Fruit fly (Drosophila melanogaster) whole organism, wandering third instar larva: Measurements from ENCODE around the gene CG33223.

Experiments used
- Abd-B ChIP-seq: fragments of >200 bp; optimal IDR thresholded peaks from 2 replicates; lab custom pipeline; 2017; ENCODE audit warnings: missing biosample characterization, missing genetic modification characterization
- CG32264 ChIP-seq: fragments of 200-800 bp; sonication (Bioruptor generic); optimal IDR thresholded peaks from 2 replicates; lab custom pipeline; 2016; ENCODE audit warnings: missing biosample characterization, missing genetic modification characterization
- CG9705 ChIP-seq: fragments of 200-800 bp; sonication (Bioruptor generic); optimal IDR thresholded peaks from 2 replicates; lab custom pipeline; 2018; ENCODE audit warnings: missing biosample characterization, mild to moderate bottlenecking, missing genetic modification characterization
- CrebA ChIP-seq: fragments of 200-800 bp; sonication (Bioruptor generic); optimal IDR thresholded peaks from 2 replicates; lab custom pipeline; 2016; ENCODE audit warnings: missing biosample characterization, mild to moderate bottlenecking, missing genetic modification characterization, borderline replicate concordance
- Dfd ChIP-seq: fragments of >200 bp; optimal IDR thresholded peaks from 2 replicates; lab custom pipeline; 2017; ENCODE audit warnings: missing biosample characterization, missing genetic modification characterization
- Dif ChIP-seq: fragments of 200-275, 200-300 bp; sonication (Bioruptor generic); optimal IDR thresholded peaks from 2 replicates; lab custom pipeline; 2018; ENCODE audit warnings: missing biosample characterization, missing genetic modification characterization; ENCODE audit not compliant: partially characterized antibody
- GATAd ChIP-seq: sonication (Bioruptor generic); optimal IDR thresholded peaks from 2 replicates; lab custom pipeline; 2016; ENCODE audit warnings: missing biosample characterization, missing genetic modification characterization
- HLH106 ChIP-seq: fragments of 200-800 bp; optimal IDR thresholded peaks from 3 replicates; lab custom pipeline; 2019; ENCODE audit warnings: missing biosample characterization, mild to moderate bottlenecking, missing genetic modification characterization, moderate library complexity
- Hnf4 ChIP-seq: fragments of 200-800 bp; sonication (Bioruptor generic); optimal IDR thresholded peaks from 2 replicates; lab custom pipeline; 2016; ENCODE audit warnings: missing biosample characterization, mild to moderate bottlenecking, missing genetic modification characterization
- Hr78 ChIP-seq: fragments of >200 bp; optimal IDR thresholded peaks from 2 replicates; lab custom pipeline; 2017; ENCODE audit warnings: missing biosample characterization, missing genetic modification characterization
- Hr83 ChIP-seq: fragments of 200-300 bp; sonication (Bioruptor generic); optimal IDR thresholded peaks from 2 replicates; lab custom pipeline; 2016; ENCODE audit warnings: missing biosample characterization, mild to moderate bottlenecking, missing genetic modification characterization, moderate library complexity; ENCODE audit not compliant: poor library complexity, severe bottlenecking
- Jra ChIP-seq: sonication (Bioruptor generic); optimal IDR thresholded peaks from 2 replicates; lab custom pipeline; 2016; ENCODE audit warnings: missing biosample characterization, missing genetic modification characterization
- Mio ChIP-seq: sonication (Bioruptor generic); optimal IDR thresholded peaks from 2 replicates; lab custom pipeline; 2016; ENCODE audit warnings: missing biosample characterization, missing genetic modification characterization
- Myc ChIP-seq: fragments of >200 bp; optimal IDR thresholded peaks from 2 replicates; lab custom pipeline; 2017
- N ChIP-seq: fragments of >200 bp; optimal IDR thresholded peaks from 2 replicates; lab custom pipeline; 2018; ENCODE audit warnings: missing biosample characterization, missing external identifiers, missing genetic modification characterization
- OdsH ChIP-seq: fragments of 200-800 bp; sonication (Bioruptor generic); optimal IDR thresholded peaks from 2 replicates; lab custom pipeline; 2016; ENCODE audit warnings: missing biosample characterization, mild to moderate bottlenecking, missing genetic modification characterization
- Rel ChIP-seq, 2 experiments: fragments of 200-800 bp; sonication (Bioruptor generic) in 1 of 2; optimal IDR thresholded peaks; 2 replicates in 1 of 2; 3 replicates in 1 of 2; lab custom pipeline; 2016 to 2019; ENCODE audit warnings: mild to moderate bottlenecking in 2 of 2, missing biosample characterization in 2 of 2, missing genetic modification characterization in 2 of 2, moderate library complexity in 1 of 2
- Sp1 ChIP-seq: fragments of 200-800 bp; sonication (Bioruptor generic); optimal IDR thresholded peaks from 3 replicates; lab custom pipeline; 2019; ENCODE audit warnings: missing biosample characterization, mild to moderate bottlenecking, missing genetic modification characterization, moderate library complexity
- Vsx2 ChIP-seq: fragments of 200-300, 225-300 bp; sonication (Bioruptor generic); optimal IDR thresholded peaks from 2 replicates; lab custom pipeline; 2018; ENCODE audit warnings: missing biosample characterization, missing genetic modification characterization; ENCODE audit not compliant: partially characterized antibody
- br ChIP-seq: fragments of 200-800 bp; sonication (Bioruptor generic); optimal IDR thresholded peaks from 2 replicates; lab custom pipeline; 2016; ENCODE audit warnings: missing biosample characterization, missing genetic modification characterization
- brk ChIP-seq: fragments of 200-800 bp; sonication (Bioruptor generic); optimal IDR thresholded peaks from 2 replicates; lab custom pipeline; 2016; ENCODE audit warnings: missing biosample characterization, mild to moderate bottlenecking, missing genetic modification characterization
- dl ChIP-seq, 2 experiments: fragments of 175-275, 200-275 bp in 1 of 2; fragments of 200-275 bp in 1 of 2; sonication (Bioruptor generic); optimal IDR thresholded peaks; lab custom pipeline; 2018; ENCODE audit warnings: mild to moderate bottlenecking in 2 of 2, missing biosample characterization in 2 of 2, missing genetic modification characterization in 2 of 2, moderate library complexity in 2 of 2; ENCODE audit not compliant: partially characterized antibody in 2 of 2, insufficient read depth in 1 of 2
- dmrt93B ChIP-seq: fragments of 200-800 bp; sonication (Bioruptor generic); optimal IDR thresholded peaks from 2 replicates; lab custom pipeline; 2018; ENCODE audit warnings: missing biosample characterization, mild to moderate bottlenecking, missing genetic modification characterization
- dsf ChIP-seq: sonication (Bioruptor generic); optimal IDR thresholded peaks from 2 replicates; lab custom pipeline; 2016; ENCODE audit warnings: missing biosample characterization, missing genetic modification characterization, borderline replicate concordance
- ey ChIP-seq: fragments of 200-800 bp; sonication (Bioruptor generic); optimal IDR thresholded peaks from 2 replicates; lab custom pipeline; 2016; ENCODE audit warnings: missing biosample characterization, missing genetic modification characterization
- foxo ChIP-seq, 2 experiments: fragments of 200-800 bp; sonication (Bioruptor generic); optimal IDR thresholded peaks; 2 replicates in 1 of 2; 3 replicates in 1 of 2; lab custom pipeline; 2016 to 2017; ENCODE audit warnings: missing biosample characterization in 2 of 2, missing genetic modification characterization in 2 of 2
- fru ChIP-seq: fragments of 200-800 bp; sonication (Bioruptor generic); optimal IDR thresholded peaks from 3 replicates; lab custom pipeline; 2016; ENCODE audit warnings: missing biosample characterization, mild to moderate bottlenecking, missing genetic modification characterization
- lola ChIP-seq: fragments of >200 bp; optimal IDR thresholded peaks from 2 replicates; lab custom pipeline; 2017; ENCODE audit warnings: missing biosample characterization, missing genetic modification characterization
- pan ChIP-seq: fragments of >200 bp; optimal IDR thresholded peaks from 2 replicates; lab custom pipeline; 2017
- psq ChIP-seq: fragments of 200-800 bp; sonication (Bioruptor generic); optimal IDR thresholded peaks from 3 replicates; lab custom pipeline; 2017; ENCODE audit warnings: missing biosample characterization, mild to moderate bottlenecking, missing genetic modification characterization, moderate library complexity
- rgr ChIP-seq: fragments of 200-800 bp; sonication (Bioruptor generic); optimal IDR thresholded peaks from 3 replicates; lab custom pipeline; 2016; ENCODE audit warnings: missing biosample characterization, mild to moderate bottlenecking, missing genetic modification characterization
- sage ChIP-seq: fragments of 200-800 bp; sonication (Bioruptor generic); optimal IDR thresholded peaks from 2 replicates; lab custom pipeline; 2016; ENCODE audit warnings: missing biosample characterization, mild to moderate bottlenecking, missing genetic modification characterization
- sv ChIP-seq: fragments of 200-800 bp; sonication (Bioruptor generic); optimal IDR thresholded peaks from 3 replicates; lab custom pipeline; 2016; ENCODE audit warnings: missing biosample characterization, missing genetic modification characterization
- tai ChIP-seq: sonication (Bioruptor generic); optimal IDR thresholded peaks from 2 replicates; lab custom pipeline; 2016; ENCODE audit warnings: missing biosample characterization, missing genetic modification characterization
- usp ChIP-seq: fragments of >200 bp; optimal IDR thresholded peaks from 2 replicates; lab custom pipeline; 2017; ENCODE audit warnings: missing biosample characterization, missing genetic modification characterization
- woc ChIP-seq: sonication (Bioruptor generic); optimal IDR thresholded peaks from 2 replicates; lab custom pipeline; 2016; ENCODE audit warnings: missing biosample characterization, mild to moderate bottlenecking, missing genetic modification characterization

The CG33223 gene

dm6 chrX:8522504-8522903 lies 38.8 kb upstream of the CG33223 start:
- TF ChIP-seq rgr (GFP tag; lab: Kevin White, UChicago): peak; percentile 18
- TF ChIP-seq sv (GFP tag; lab: Kevin White, UChicago): no peak
- TF ChIP-seq foxo (GFP tag; optimal IDR thresholded peaks at IDR 0.05; lab: Kevin White, UChicago): peak in 1 of 2 experiments; percentile 11
- no peak for TF ChIP-seq Hnf4
- no peak for TF ChIP-seq dsf (GFP tag; lab: Kevin White, UChicago)
- no peak for TF ChIP-seq Dif (GFP tag; lab: Kevin White, UChicago)
- TF ChIP-seq, all 38 proteins: peak for 2

dm6 chrX:8521492-8521891 lies 37.8 kb upstream of the CG33223 start:
- TF ChIP-seq sage (no peak), HLH106 (tag; lab: Kevin White, UChicago) (no peak), CG32264 (GFP tag; lab: Kevin White, UChicago) (no peak), OdsH (no peak), Jra (GFP tag; lab: Kevin White, UChicago) (no peak), dmrt93B (GFP tag; lab: Kevin White, UChicago) (no peak), Vsx2 (GFP tag; lab: Kevin White, UChicago) (no peak), Dif (GFP tag; lab: Kevin White, UChicago) (no peak), rgr (GFP tag; lab: Kevin White, UChicago) (no peak), CrebA (no peak), usp (no peak), Hr83 (no peak), brk (GFP tag; lab: Kevin White, UChicago) (no peak), Rel (GFP tag; optimal IDR thresholded peaks at IDR 0.05; lab: Kevin White, UChicago) (no peak), Rel (tag; optimal IDR thresholded peaks at IDR 0.05; lab: Kevin White, UChicago) (no peak), Hnf4 (no peak), ey (no peak), Mio (no peak)

dm6 chrX:8520517-8520916 lies 36.8 kb upstream of the CG33223 start:
- TF ChIP-seq woc (no peak), N (no peak), dl (GFP tag; optimal IDR thresholded peaks at IDR 0.05; lab: Kevin White, UChicago; ENCODE audit: insufficient read depth in 1 of 2, partially characterized antibody in 2 of 2) (no peak), Myc (no peak), Hr83 (no peak), tai (GFP tag; lab: Kevin White, UChicago) (no peak), dmrt93B (GFP tag; lab: Kevin White, UChicago) (no peak), Hnf4 (no peak)

- TF ChIP-seq OdsH (no peak), fru (GFP tag; lab: Kevin White, UChicago) (no peak), Sp1 (GFP tag; lab: Kevin White, UChicago) (no peak), psq (GFP tag; lab: Kevin White, UChicago) (peak; percentile 53), Dfd (GFP tag; lab: Kevin White, UChicago) (no peak), tai (GFP tag; lab: Kevin White, UChicago) (no peak)
- TF ChIP-seq, all 38 proteins: peak for 1
Observed at dm6 chrX:8518025-8518661, 34.5 kb upstream of the CG33223 start.

dm6 chrX:8517121-8518024 lies 33.7 kb upstream of the CG33223 start, which contains the start of gene Nrg:
Nrg (plus strand) TSS chrX:8517373.
- no peak for TF ChIP-seq N
- TF ChIP-seq ey: peak; percentile 13
- no peak for TF ChIP-seq dmrt93B (GFP tag; lab: Kevin White, UChicago)
- no peak for TF ChIP-seq Rel (GFP tag; optimal IDR thresholded peaks at IDR 0.05; lab: Kevin White, UChicago)
- peak; percentile 42 for TF ChIP-seq Rel (tag; optimal IDR thresholded peaks at IDR 0.05; lab: Kevin White, UChicago)
- peak; percentile 31 for TF ChIP-seq br (GFP tag; lab: Kevin White, UChicago)
- TF ChIP-seq Abd-B (GFP tag; lab: Kevin White, UChicago): no peak
- TF ChIP-seq sage: no peak
- no peak for TF ChIP-seq GATAd (GFP tag; lab: Kevin White, UChicago)
- no peak for TF ChIP-seq CG9705 (GFP tag; lab: Kevin White, UChicago)
- peak; percentile 64 for TF ChIP-seq brk (GFP tag; lab: Kevin White, UChicago)
- TF ChIP-seq Dfd (GFP tag; lab: Kevin White, UChicago): peak; percentile 6
- TF ChIP-seq fru (GFP tag; lab: Kevin White, UChicago): peak; percentile 41
- no peak for TF ChIP-seq sv (GFP tag; lab: Kevin White, UChicago)
- TF ChIP-seq foxo (GFP tag; optimal IDR thresholded peaks at IDR 0.05; lab: Kevin White, UChicago): peak in 1 of 2 experiments; percentile 21
- peak; percentile 5 for TF ChIP-seq psq (GFP tag; lab: Kevin White, UChicago)
- TF ChIP-seq Sp1 (GFP tag; lab: Kevin White, UChicago): peak; percentile 27
- TF ChIP-seq Hr83: no peak
- TF ChIP-seq rgr (GFP tag; lab: Kevin White, UChicago): peak; percentile 24
- TF ChIP-seq pan: no peak
- TF ChIP-seq Myc: no peak
- peak; percentile 17 for TF ChIP-seq CrebA
- TF ChIP-seq Hr78: no peak
- peak; percentile 28 for TF ChIP-seq Hnf4
- TF ChIP-seq HLH106 (tag; lab: Kevin White, UChicago): no peak
- no peak for TF ChIP-seq OdsH
- TF ChIP-seq lola (GFP tag; lab: Kevin White, UChicago): no peak
- TF ChIP-seq Jra (GFP tag; lab: Kevin White, UChicago): peak; percentile 32
